Fruit fly (Drosophila melanogaster) whole organism, embryonic: ENCODE data around the gene mRpL10.
A peak's percentile ranks its signal among the peaks of the same experiment; 100 is the strongest.

ENCODE experiments used
- Atf-2 ChIP-seq: fragments of 200-800 bp; sonication (Bioruptor generic); optimal IDR thresholded peaks from 2 replicates; lab custom pipeline; 2016; ENCODE audit warnings: missing biosample characterization, missing genetic modification characterization
- Bdp1 ChIP-seq: fragments of 200-800 bp; sonication (Bioruptor generic); optimal IDR thresholded peaks from 3 replicates; lab custom pipeline; 2016; ENCODE audit warnings: missing biosample characterization, missing genetic modification characterization
- Blimp-1 ChIP-seq: fragments of 200-800 bp; sonication (Bioruptor generic); optimal IDR thresholded peaks from 3 replicates; lab custom pipeline; 2018; ENCODE audit warnings: missing biosample characterization, missing genetic modification characterization, mild to moderate bottlenecking, moderate library complexity, missing genetic modification reagents
- CG12219 ChIP-seq: fragments of 200-800 bp; sonication (Bioruptor generic); optimal IDR thresholded peaks from 3 replicates; lab custom pipeline; 2018; ENCODE audit warnings: missing biosample characterization, mild to moderate bottlenecking, missing genetic modification characterization
- CG13424 ChIP-seq: fragments of 200-800 bp; sonication (Bioruptor generic); optimal IDR thresholded peaks from 2 replicates; lab custom pipeline; 2019; ENCODE audit warnings: missing biosample characterization, mild to moderate bottlenecking, missing genetic modification characterization, moderate library complexity
- CG13894 ChIP-seq: fragments of 200-800 bp; sonication (Bioruptor generic); optimal IDR thresholded peaks from 3 replicates; lab custom pipeline; 2018; ENCODE audit warnings: missing biosample characterization, mild to moderate bottlenecking, missing genetic modification characterization, moderate library complexity
- CG14710 ChIP-seq: fragments of 200-800 bp; sonication (Bioruptor generic); optimal IDR thresholded peaks from 3 replicates; lab custom pipeline; 2019; ENCODE audit warnings: missing biosample characterization, mild to moderate bottlenecking, missing genetic modification characterization, moderate library complexity
- CG17912 ChIP-seq: fragments of 200-800 bp; sonication (Bioruptor generic); optimal IDR thresholded peaks from 2 replicates; lab custom pipeline; 2018; ENCODE audit warnings: missing biosample characterization, mild to moderate bottlenecking, missing genetic modification characterization
- CG18476 ChIP-seq: fragments of 200-800 bp; sonication (Bioruptor generic); optimal IDR thresholded peaks from 2 replicates; lab custom pipeline; 2016; ENCODE audit warnings: missing biosample characterization, mild to moderate bottlenecking, missing genetic modification characterization
- CG32772 ChIP-seq: fragments of 200-800 bp; sonication (Bioruptor generic); IDR thresholded peaks from 2 replicates; pipeline ENCODE4 v1.3.6; 2022; ENCODE audit warnings: missing biosample characterization, missing genetic modification characterization
- CG3407 ChIP-seq: fragments of 200-800 bp; sonication (Bioruptor generic); optimal IDR thresholded peaks from 2 replicates; lab custom pipeline; 2018; ENCODE audit warnings: missing biosample characterization, mild to moderate bottlenecking, missing genetic modification characterization
- CG34376 ChIP-seq: fragments of 200-800 bp; sonication (Bioruptor generic); optimal IDR thresholded peaks from 2 replicates; lab custom pipeline; 2018; ENCODE audit warnings: missing biosample characterization, mild to moderate bottlenecking, missing genetic modification characterization
- CG6689 ChIP-seq: fragments of 200-800 bp; sonication (Bioruptor generic); IDR thresholded peaks from 2 replicates; pipeline ENCODE4 v1.3.6; 2022; ENCODE audit warnings: missing biosample characterization, missing genetic modification characterization
- CG7987 ChIP-seq: fragments of 200-800 bp; sonication (Bioruptor generic); optimal IDR thresholded peaks from 2 replicates; lab custom pipeline; 2018; ENCODE audit warnings: missing biosample characterization, mild to moderate bottlenecking, missing genetic modification characterization, moderate library complexity
- CG9437 ChIP-seq: fragments of 200-800 bp; sonication (Bioruptor generic); optimal IDR thresholded peaks from 2 replicates; lab custom pipeline; 2018; ENCODE audit warnings: missing biosample characterization, mild to moderate bottlenecking, missing genetic modification characterization
- CG9609 ChIP-seq: fragments of 200-800 bp; sonication (Bioruptor generic); optimal IDR thresholded peaks from 3 replicates; lab custom pipeline; 2016; ENCODE audit warnings: missing biosample characterization, missing genetic modification characterization
- Chrac-16 ChIP-seq: fragments of 200-800 bp; sonication (Bioruptor generic); optimal IDR thresholded peaks from 3 replicates; lab custom pipeline; 2016; ENCODE audit warnings: missing biosample characterization, missing genetic modification characterization
- D19A ChIP-seq: fragments of 200-800 bp; optimal IDR thresholded peaks from 3 replicates; lab custom pipeline; 2019; ENCODE audit warnings: missing biosample characterization, mild to moderate bottlenecking, missing genetic modification characterization, moderate library complexity
- D19B ChIP-seq: fragments of 200-800 bp; sonication (Bioruptor generic); optimal IDR thresholded peaks from 2 replicates; lab custom pipeline; 2017; ENCODE audit warnings: missing biosample characterization, mild to moderate bottlenecking, missing genetic modification characterization
- Doc2 ChIP-seq: fragments of 200-800 bp; sonication (Bioruptor generic); IDR thresholded peaks from 2 replicates; pipeline ENCODE4 v1.3.6; 2022; ENCODE audit warnings: missing biosample characterization, missing genetic modification characterization
- Gsc ChIP-seq: fragments of 200-800 bp; sonication (Bioruptor generic); IDR thresholded peaks from 2 replicates; pipeline ENCODE4 v1.3.6; 2022; ENCODE audit warnings: missing biosample characterization, missing genetic modification characterization
- HLH3B ChIP-seq: fragments of 200-800 bp; sonication (Bioruptor generic); IDR thresholded peaks from 2 replicates; pipeline ENCODE4 v1.3.6; 2022; ENCODE audit warnings: missing biosample characterization, missing genetic modification characterization
- Hr3 ChIP-seq: fragments of 200-800 bp; sonication (Bioruptor generic); optimal IDR thresholded peaks from 3 replicates; lab custom pipeline; 2016; ENCODE audit warnings: missing biosample characterization, missing genetic modification characterization
- Myb ChIP-seq: fragments of 200-800 bp; sonication (Bioruptor generic); optimal IDR thresholded peaks from 2 replicates; lab custom pipeline; 2016; ENCODE audit warnings: missing biosample characterization, missing genetic modification characterization
- Nf-YA ChIP-seq: fragments of 200-800 bp; sonication (Bioruptor generic); IDR thresholded peaks from 2 replicates; pipeline ENCODE4 v1.3.6; 2022; ENCODE audit warnings: missing biosample characterization, missing genetic modification characterization
- Side ChIP-seq: fragments of 200-800 bp; sonication (Bioruptor generic); optimal IDR thresholded peaks from 2 replicates; lab custom pipeline; 2016; ENCODE audit warnings: missing biosample characterization, missing genetic modification characterization
- Stat92E ChIP-seq, 3 experiments: fragments of >200 bp in 2 of 3; fragments of 200-800 bp in 1 of 3; sonication (Bioruptor generic) in 1 of 3; optimal IDR thresholded peaks; 2 replicates each; lab custom pipeline; 2017 to 2019; ENCODE audit warnings: missing biosample characterization in 3 of 3, missing genetic modification characterization in 3 of 3, mild to moderate bottlenecking in 1 of 3, moderate library complexity in 1 of 3
- ara ChIP-seq: fragments of 200-800 bp; sonication (Bioruptor generic); IDR thresholded peaks from 2 replicates; pipeline ENCODE4 v1.3.6; 2022; ENCODE audit warnings: missing biosample characterization, missing genetic modification characterization
- bbx ChIP-seq: fragments of 200-800 bp; sonication (Bioruptor generic); IDR thresholded peaks from 2 replicates; pipeline ENCODE4 v1.3.6; 2022; ENCODE audit warnings: missing biosample characterization, missing genetic modification characterization; ENCODE audit not compliant: partially characterized antibody
- chn ChIP-seq: fragments of 200-800 bp; sonication (Bioruptor generic); optimal IDR thresholded peaks from 2 replicates; lab custom pipeline; 2016; ENCODE audit warnings: missing biosample characterization, missing genetic modification characterization
- crp ChIP-seq, 2 experiments: fragments of 200-800 bp; sonication (Bioruptor generic); optimal IDR thresholded peaks; 2 replicates in 1 of 2; 3 replicates in 1 of 2; lab custom pipeline; 2017; ENCODE audit warnings: missing biosample characterization in 2 of 2, missing genetic modification characterization in 2 of 2, mild to moderate bottlenecking in 1 of 2, moderate library complexity in 1 of 2
- da ChIP-seq: fragments of 200-800 bp; sonication (Bioruptor generic); optimal IDR thresholded peaks from 2 replicates; lab custom pipeline; 2016; ENCODE audit warnings: missing biosample characterization, missing genetic modification characterization
- dimm ChIP-seq: fragments of 200-800 bp; sonication (Bioruptor generic); IDR thresholded peaks from 2 replicates; pipeline ENCODE4 v1.3.6; 2022; ENCODE audit warnings: missing biosample characterization, missing genetic modification characterization
- eyg ChIP-seq: fragments of 200-800 bp; sonication (Bioruptor generic); optimal IDR thresholded peaks from 3 replicates; lab custom pipeline; 2016; ENCODE audit warnings: missing biosample characterization, missing genetic modification characterization
- gem ChIP-seq: fragments of 200-800 bp; sonication (Bioruptor generic); optimal IDR thresholded peaks from 2 replicates; lab custom pipeline; 2019; ENCODE audit warnings: missing biosample characterization, mild to moderate bottlenecking, missing genetic modification characterization, moderate library complexity
- grn ChIP-seq: fragments of 200-800 bp; sonication (Bioruptor generic); optimal IDR thresholded peaks from 3 replicates; lab custom pipeline; 2017; ENCODE audit warnings: missing biosample characterization, missing genetic modification characterization
- hbn ChIP-seq: fragments of 200-800 bp; sonication (Bioruptor generic); IDR thresholded peaks from 2 replicates; pipeline ENCODE4 v1.3.6; 2022; ENCODE audit warnings: missing biosample characterization, missing genetic modification characterization; ENCODE audit not compliant: partially characterized antibody
- ken ChIP-seq: fragments of 200-800 bp; sonication (Bioruptor generic); IDR thresholded peaks from 3 replicates; pipeline ENCODE4 v1.3.6; 2022; ENCODE audit warnings: missing biosample characterization, missing genetic modification characterization
- lab ChIP-seq: fragments of 200-800 bp; sonication (Bioruptor generic); optimal IDR thresholded peaks from 3 replicates; lab custom pipeline; 2017; ENCODE audit warnings: missing biosample characterization, missing genetic modification characterization, mild to moderate bottlenecking, moderate library complexity, missing genetic modification reagents
- nerfin-2 ChIP-seq: fragments of 200-800 bp; sonication (Bioruptor generic); IDR thresholded peaks from 2 replicates; pipeline ENCODE4 v1.3.6; 2022; ENCODE audit warnings: missing biosample characterization, missing genetic modification characterization; ENCODE audit not compliant: partially characterized antibody
- pfk ChIP-seq: fragments of 200-800 bp; sonication (Bioruptor generic); optimal IDR thresholded peaks from 2 replicates; lab custom pipeline; 2018; ENCODE audit warnings: missing biosample characterization, mild to moderate bottlenecking, missing genetic modification characterization, moderate library complexity
- pita ChIP-seq: fragments of 200-800 bp; sonication (Bioruptor generic); optimal IDR thresholded peaks from 2 replicates; lab custom pipeline; 2017; ENCODE audit warnings: missing biosample characterization, mild to moderate bottlenecking, missing genetic modification characterization
- schlank ChIP-seq: fragments of 200-800 bp; sonication (Bioruptor generic); optimal IDR thresholded peaks from 2 replicates; lab custom pipeline; 2018; ENCODE audit warnings: missing biosample characterization, mild to moderate bottlenecking, missing genetic modification characterization
- scrt ChIP-seq: fragments of 200-800 bp; sonication (Bioruptor generic); optimal IDR thresholded peaks from 2 replicates; lab custom pipeline; 2018; ENCODE audit warnings: missing biosample characterization, mild to moderate bottlenecking, missing genetic modification characterization, moderate library complexity
- sr ChIP-seq: fragments of 200-800 bp; sonication (Bioruptor generic); IDR thresholded peaks from 3 replicates; pipeline ENCODE4 v1.3.6; 2022; ENCODE audit warnings: missing biosample characterization, missing genetic modification characterization
- unc-4 ChIP-seq: fragments of 200-800 bp; sonication (Bioruptor generic); IDR thresholded peaks from 2 replicates; pipeline ENCODE4 v1.3.6; 2022; ENCODE audit warnings: missing biosample characterization, missing genetic modification characterization; ENCODE audit not compliant: partially characterized antibody
- vfl ChIP-seq: fragments of 200-800 bp; sonication (Bioruptor generic); optimal IDR thresholded peaks from 2 replicates; lab custom pipeline; 2016; ENCODE audit warnings: missing biosample characterization, missing genetic modification characterization
- zf30C ChIP-seq: fragments of 200-800 bp; sonication (Bioruptor generic); optimal IDR thresholded peaks from 3 replicates; lab custom pipeline; 2018; ENCODE audit warnings: missing biosample characterization, mild to moderate bottlenecking, missing genetic modification characterization
- zfh2 ChIP-seq: fragments of 200-800 bp; sonication (Bioruptor generic); optimal IDR thresholded peaks from 2 replicates; lab custom pipeline; 2016; ENCODE audit warnings: missing biosample characterization, missing genetic modification characterization

Gene mRpL10

DNA sequence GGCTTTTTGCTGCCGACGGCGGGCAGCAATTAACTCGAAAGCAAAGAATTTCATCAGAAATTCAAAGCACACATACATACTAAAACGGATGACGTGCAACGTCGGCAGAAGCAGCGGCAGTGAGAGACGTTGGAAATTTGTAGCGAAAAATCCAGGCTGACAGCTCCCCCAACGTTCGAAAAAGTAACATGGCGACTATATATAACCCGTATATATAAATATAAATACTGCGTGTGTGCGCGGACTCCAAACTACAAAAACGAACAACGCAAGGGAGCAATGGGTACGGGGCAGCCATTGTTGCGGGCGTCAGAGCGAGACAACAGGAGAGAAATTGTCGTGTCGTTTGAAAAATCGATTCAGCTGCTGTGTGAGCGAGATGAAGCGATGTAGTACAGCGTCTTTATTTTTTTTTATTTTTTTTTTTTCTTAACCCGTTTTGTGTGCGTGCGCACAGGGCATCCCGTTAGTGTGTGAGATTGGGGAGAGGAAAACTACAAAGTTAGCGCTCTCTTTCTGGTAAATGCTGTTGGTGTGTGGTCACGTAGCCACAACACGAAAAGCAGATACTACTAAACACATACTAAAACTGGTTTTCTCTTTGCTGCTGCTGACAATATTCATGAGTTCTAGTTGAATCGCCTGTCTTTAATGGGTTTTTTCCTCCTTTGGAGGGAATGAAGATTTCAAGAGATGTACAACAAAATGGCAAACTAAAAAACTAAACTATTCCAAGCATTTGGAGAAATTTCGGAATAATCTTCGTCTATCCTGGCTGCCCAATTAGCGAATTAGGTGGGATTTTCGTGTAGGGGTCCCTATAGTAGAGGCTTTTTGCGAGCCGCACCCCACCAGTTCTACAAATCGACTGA lies 42.8 kb upstream of the mRpL10 start (continued):
- TF ChIP-seq pita (GFP tag; lab: Kevin White, UChicago), result no peak
- peak; percentile 11 for TF ChIP-seq da
- no peak for TF ChIP-seq hbn (GFP tag; lab: Robert Waterston, UW)
- peak; percentile 75 for TF ChIP-seq CG34376 (GFP tag; lab: Kevin White, UChicago)
- no peak for TF ChIP-seq D19B (GFP tag; lab: Kevin White, UChicago)
- TF ChIP-seq chn (GFP tag; lab: Kevin White, UChicago), result peak; percentile 24
- TF ChIP-seq Blimp-1 (GFP tag; lab: Kevin White, UChicago), result no peak
- TF ChIP-seq Doc2 (GFP tag; lab: Robert Waterston, UW), result no peak
- TF ChIP-seq dimm (GFP tag; lab: Robert Waterston, UW), result no peak
- TF ChIP-seq CG13424, result peak; percentile 5
- no peak for TF ChIP-seq ken
- TF ChIP-seq pfk, result peak; percentile 51
- no peak for TF ChIP-seq CG9437 (GFP tag; lab: Kevin White, UChicago)
- TF ChIP-seq Hr3, result no peak
- peak; percentile 8 for TF ChIP-seq Bdp1 (GFP tag; lab: Kevin White, UChicago)
- no peak for TF ChIP-seq ara (GFP tag; lab: Robert Waterston, UW)
- peak; percentile 22 for TF ChIP-seq CG18476 (GFP tag; lab: Kevin White, UChicago)
- TF ChIP-seq Chrac-16, result no peak
- peak; percentile 58 for TF ChIP-seq vfl
- TF ChIP-seq CG6689 (GFP tag; lab: Robert Waterston, UW), result no peak
- no peak for TF ChIP-seq eyg (GFP tag; lab: Kevin White, UChicago)
- TF ChIP-seq crp (GFP tag; optimal IDR thresholded peaks at IDR 0.05; lab: Kevin White, UChicago), result peak in 1 of 2 experiments; percentile 3
- no peak for TF ChIP-seq bbx
- no peak for TF ChIP-seq unc-4 (GFP tag; lab: Robert Waterston, UW)
- TF ChIP-seq Stat92E (GFP tag; optimal IDR thresholded peaks at IDR 0.05; lab: Kevin White, UChicago), result peak in 1 of 3 experiments; percentile 65
- no peak for TF ChIP-seq Nf-YA (GFP tag; lab: Robert Waterston, UW)
- no peak for TF ChIP-seq HLH3B (GFP tag; lab: Robert Waterston, UW)
- TF ChIP-seq Gsc (GFP tag; lab: Robert Waterston, UW), result no peak
- TF ChIP-seq CG3407 (GFP tag; lab: Kevin White, UChicago), result peak; percentile 99
- peak; percentile 62 for TF ChIP-seq scrt (GFP tag; lab: Kevin White, UChicago)
- TF ChIP-seq CG9609 (GFP tag; lab: Kevin White, UChicago), result no peak
- TF ChIP-seq CG12219 (GFP tag; lab: Kevin White, UChicago), result no peak
- TF ChIP-seq zf30C, result no peak
- peak; percentile 6 for TF ChIP-seq gem
- no peak for TF ChIP-seq CG32772 (GFP tag; lab: Robert Waterston, UW)
- TF ChIP-seq CG7987 (GFP tag; lab: Kevin White, UChicago), result peak; percentile 10
- TF ChIP-seq Atf-2, result no peak
- TF ChIP-seq schlank (tag; lab: Kevin White, UChicago), result no peak
- TF ChIP-seq CG14710 (tag; lab: Kevin White, UChicago), result no peak
- TF ChIP-seq sr (GFP tag; lab: Robert Waterston, UW), result no peak
- TF ChIP-seq CG13894 (tag; lab: Kevin White, UChicago), result peak; percentile 79
- TF ChIP-seq Myb, result no peak
- TF ChIP-seq zfh2, result no peak
- TF ChIP-seq D19A (tag; lab: Kevin White, UChicago), result no peak
- peak; percentile 56 for TF ChIP-seq lab
- no peak for TF ChIP-seq nerfin-2 (GFP tag; lab: Robert Waterston, UW)
- no peak for TF ChIP-seq Side (GFP tag; lab: Kevin White, UChicago)
- TF ChIP-seq grn (GFP tag; lab: Kevin White, UChicago), result no peak
- peak; percentile 59 for TF ChIP-seq CG17912 (GFP tag; lab: Kevin White, UChicago)
